Worm (Caenorhabditis elegans) whole organism, L3 larva: Measurements from ENCODE around the gene actl-1.
A peak's percentile ranks its signal among the peaks of the same experiment; 100 is the strongest.

ENCODE experiments used
- ZK546.5 ChIP-seq: sonication (generic microtip); optimal IDR thresholded peaks from 2 replicates; lab custom pipeline; 2017; ENCODE audit warnings: missing biosample characterization, missing genetic modification characterization
- ceh-16 ChIP-seq: sonication (generic microtip); optimal IDR thresholded peaks from 2 replicates; lab custom pipeline; 2017; ENCODE audit warnings: missing biosample characterization, missing genetic modification characterization
- ceh-28 ChIP-seq: fragments of 150-350 bp; optimal IDR thresholded peaks from 2 replicates; lab custom pipeline; 2014; ENCODE audit warnings: missing biosample characterization, missing genetic modification reagents, missing genetic modification characterization
- ceh-9 ChIP-seq: sonication (generic microtip); optimal IDR thresholded peaks from 2 replicates; lab custom pipeline; 2018; ENCODE audit warnings: missing biosample characterization, missing genetic modification characterization
- egl-5 ChIP-seq: fragments of 150-350 bp; optimal IDR thresholded peaks from 2 replicates; lab custom pipeline; 2017; ENCODE audit warnings: missing biosample characterization, missing genetic modification reagents, missing genetic modification characterization, inconsistent platforms
- elt-1 ChIP-seq: fragments of 150-350 bp; optimal IDR thresholded peaks from 2 replicates; lab custom pipeline; 2014; ENCODE audit warnings: missing biosample characterization, missing genetic modification characterization
- elt-2 ChIP-seq: sonication (generic microtip); optimal IDR thresholded peaks from 2 replicates; lab custom pipeline; 2016; ENCODE audit warnings: missing genetic modification reagents, mild to moderate bottlenecking, missing genetic modification characterization, missing compliant biosample characterization
- elt-3 ChIP-seq, 3 experiments: fragments of 150-350 bp in 1 of 3; sonication (generic microtip) in 2 of 3; optimal IDR thresholded peaks; 2 replicates in 2 of 3; 4 replicates in 1 of 3; lab custom pipeline; 2014 to 2017; ENCODE audit warnings: missing biosample characterization in 3 of 3, missing genetic modification characterization in 3 of 3
- fos-1 ChIP-seq: fragments of 150-350 bp; optimal IDR thresholded peaks from 2 replicates; lab custom pipeline; 2014; ENCODE audit warnings: missing biosample characterization, missing genetic modification characterization
- hmg-11 ChIP-seq: sonication (generic microtip); optimal IDR thresholded peaks from 2 replicates; lab custom pipeline; 2016; ENCODE audit warnings: missing genetic modification characterization, missing compliant biosample characterization
- jun-1 ChIP-seq: fragments of 150-350 bp; optimal IDR thresholded peaks from 2 replicates; lab custom pipeline; 2014; ENCODE audit warnings: missing biosample characterization, missing genetic modification reagents, missing genetic modification characterization
- lin-15B ChIP-seq: fragments of 150-350 bp; optimal IDR thresholded peaks from 2 replicates; lab custom pipeline; 2014; ENCODE audit warnings: missing biosample characterization, missing genetic modification characterization
- lsy-12 ChIP-seq: sonication (generic microtip); optimal IDR thresholded peaks from 2 replicates; lab custom pipeline; 2016; ENCODE audit warnings: mild to moderate bottlenecking, missing genetic modification characterization, missing compliant biosample characterization
- mdl-1 ChIP-seq: fragments of 150-350 bp; optimal IDR thresholded peaks from 2 replicates; lab custom pipeline; 2014; ENCODE audit warnings: missing biosample characterization, missing genetic modification characterization
- mml-1 ChIP-seq: fragments of 150-350 bp; sonication (generic microtip); optimal IDR thresholded peaks from 3 replicates; lab custom pipeline; 2014; ENCODE audit warnings: missing biosample characterization, missing genetic modification characterization
- nhr-23 ChIP-seq: fragments of 150-350 bp; optimal IDR thresholded peaks from 2 replicates; lab custom pipeline; 2014; ENCODE audit warnings: missing biosample characterization, missing genetic modification reagents, missing genetic modification characterization
- nhr-25 ChIP-seq: sonication (generic microtip); optimal IDR thresholded peaks from 2 replicates; lab custom pipeline; 2017; ENCODE audit warnings: missing biosample characterization, missing genetic modification characterization
- nhr-43 ChIP-seq: sonication (generic microtip); optimal IDR thresholded peaks from 2 replicates; lab custom pipeline; 2016; ENCODE audit warnings: mild to moderate bottlenecking, missing genetic modification characterization, missing compliant biosample characterization; ENCODE audit not compliant: poor library complexity, severe bottlenecking
- nhr-77 ChIP-seq: fragments of 150-350 bp; optimal IDR thresholded peaks from 2 replicates; lab custom pipeline; 2014; ENCODE audit warnings: missing biosample characterization, missing genetic modification characterization
- pha-4 ChIP-seq: fragments of 150-350 bp; optimal IDR thresholded peaks from 2 replicates; lab custom pipeline; 2014; ENCODE audit warnings: missing biosample characterization, missing genetic modification reagents, missing genetic modification characterization
- skn-1 ChIP-seq: fragments of 150-350 bp; optimal IDR thresholded peaks from 2 replicates; lab custom pipeline; 2014; ENCODE audit warnings: missing biosample characterization, missing genetic modification characterization
- tbx-2 ChIP-seq: sonication (generic microtip); optimal IDR thresholded peaks from 2 replicates; lab custom pipeline; 2016; ENCODE audit warnings: mild to moderate bottlenecking, missing genetic modification characterization, missing compliant biosample characterization
- unc-62 ChIP-seq: fragments of 150-350 bp; sonication (generic microtip); optimal IDR thresholded peaks from 4 replicates; lab custom pipeline; 2014; ENCODE audit warnings: missing biosample characterization, missing genetic modification reagents, missing genetic modification characterization

actl-1 gene

DNA sequence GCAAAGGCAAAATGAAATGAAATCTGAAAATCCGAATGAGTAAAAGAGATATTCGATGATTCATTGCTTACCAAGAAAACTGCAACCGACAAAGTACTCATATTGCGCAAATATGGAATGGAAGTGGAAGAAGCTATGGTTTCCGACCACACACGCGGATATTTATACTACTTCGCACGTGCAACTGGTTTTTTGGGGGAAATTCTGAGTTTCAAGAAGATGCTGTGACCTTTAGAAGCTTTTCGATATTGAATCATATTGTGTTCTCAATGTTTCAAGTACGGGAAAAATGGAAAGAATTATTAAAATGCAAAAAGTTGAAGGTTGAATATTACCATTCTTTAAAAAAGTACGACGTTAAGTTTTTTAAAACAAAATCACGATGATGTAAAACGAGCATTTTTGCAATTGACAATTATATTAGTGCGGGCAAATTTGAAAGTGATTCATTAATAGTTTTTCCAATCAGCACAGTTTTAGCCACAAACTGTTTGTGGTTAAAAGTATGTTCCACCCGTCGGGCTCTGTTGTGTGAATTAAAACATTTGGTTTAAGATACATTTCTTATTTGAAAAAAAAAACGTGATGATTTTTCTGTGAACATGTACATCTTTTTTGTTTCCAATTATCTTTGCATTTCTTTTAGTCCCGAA is 48.7 kb downstream of the actl-1 start, which contains the start of the genes grl-6 and K10C2.6:
TSS of gene grl-6 (minus strand) at position 101 of the 653 bp plus-strand sequence.
TSS of gene K10C2.6 (plus strand) at position 603 of the 653 bp plus-strand sequence.
- TF ChIP-seq mdl-1 (tag; lab: Kevin White, UChicago) (no peak), ceh-9 (no peak), elt-2 (tag; lab: Kevin White, UChicago) (no peak), fos-1 (tag; lab: Kevin White, UChicago) (no peak), lsy-12 (tag; lab: Kevin White, UChicago) (no peak), pha-4 (tag; lab: Kevin White, UChicago) (no peak), elt-1 (tag; lab: Kevin White, UChicago) (no peak), tbx-2 (tag; lab: Kevin White, UChicago) (no peak), nhr-25 (no peak), lin-15B (tag; lab: Kevin White, UChicago) (no peak), ZK546.5 (tag; lab: Kevin White, UChicago) (no peak), nhr-77 (tag; lab: Kevin White, UChicago) (no peak)

DNA sequence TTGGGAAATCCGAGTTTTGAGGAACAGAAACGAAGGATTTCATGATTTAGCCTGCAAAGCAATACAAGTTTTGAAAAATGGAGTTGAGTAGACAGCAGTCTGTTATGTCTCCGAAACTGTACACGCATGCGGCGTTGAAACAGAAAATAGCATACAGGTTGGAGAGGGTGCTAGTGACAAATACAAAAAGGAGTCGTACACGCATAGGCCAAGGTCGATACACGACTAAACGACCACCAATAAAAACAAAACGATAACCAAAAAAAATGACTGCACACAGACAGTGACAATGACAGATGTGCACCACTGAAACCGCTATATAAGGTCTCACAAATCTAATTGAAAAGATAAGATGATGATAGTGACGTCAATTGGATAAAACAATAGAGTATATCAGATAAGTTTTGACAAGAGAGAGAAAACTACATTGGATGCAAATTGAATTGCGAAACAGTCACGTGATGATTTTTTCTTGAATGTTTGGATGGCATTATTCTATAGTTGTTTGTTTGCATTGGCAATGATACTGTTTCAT is 50.7 kb downstream of the actl-1 start, which contains the start of gene fah-1:
TSS of gene fah-1 (minus strand) at position 51 of the 535 bp plus-strand sequence.
- TF ChIP-seq ceh-16 (no peak), unc-62 (GFP tag; lab: Kevin White, UChicago) (peak; percentile 34), elt-3 (tag; optimal IDR thresholded peaks at IDR 0.05; lab: Kevin White, UChicago) (peak in 2 of 3 experiments; percentile 61 to 89), ceh-28 (tag; lab: Kevin White, UChicago) (peak; percentile 71), nhr-25 (peak; percentile 78), nhr-43 (peak; percentile 64), mml-1 (tag; lab: Kevin White, UChicago) (no peak), hmg-11 (no peak), egl-5 (no peak), elt-2 (tag; lab: Kevin White, UChicago) (peak; percentile 79), elt-1 (tag; lab: Kevin White, UChicago) (peak; percentile 51), skn-1 (tag; lab: Kevin White, UChicago) (peak; percentile 20), jun-1 (tag; lab: Kevin White, UChicago) (peak; percentile 55), nhr-23 (tag; lab: Kevin White, UChicago) (peak; percentile 67), mdl-1 (tag; lab: Kevin White, UChicago) (peak; percentile 31)
